Worm (Caenorhabditis elegans) whole organism, midembryonic: ENCODE measurements around the gene nlp-55.

Experiments used
- T22C8.4 ChIP-seq: fragments of 200-800 bp; sonication (Bioruptor generic); IDR thresholded peaks from 2 replicates; pipeline ENCODE4 v1.3.6; 2022; ENCODE audit warnings: missing genetic modification characterization, missing compliant biosample characterization
- cog-1 ChIP-seq: sonication (generic microtip); optimal IDR thresholded peaks from 2 replicates; lab custom pipeline; 2016; ENCODE audit warnings: missing genetic modification characterization, missing compliant biosample characterization
- flt-1 ChIP-seq: fragments of 200-800 bp; sonication (Bioruptor generic); IDR thresholded peaks from 2 replicates; pipeline ENCODE4 v1.3.6; 2022; ENCODE audit warnings: missing genetic modification characterization, missing compliant biosample characterization
- med-1 ChIP-seq: sonication (generic microtip); optimal IDR thresholded peaks from 2 replicates; lab custom pipeline; 2017; ENCODE audit warnings: missing genetic modification characterization, mild to moderate bottlenecking, missing compliant biosample characterization, antibody characterized with exemption, missing genetic modification reagents; ENCODE audit not compliant: insufficient read depth
- tab-1 ChIP-seq: fragments of 200-800 bp; sonication (Bioruptor generic); IDR thresholded peaks from 2 replicates; pipeline ENCODE4 v1.3.6; 2022; ENCODE audit warnings: missing genetic modification characterization, missing compliant biosample characterization
- ztf-23 ChIP-seq: fragments of 200-800 bp; sonication (Bioruptor generic); IDR thresholded peaks from 2 replicates; pipeline ENCODE4 v1.3.6; 2022; ENCODE audit warnings: missing genetic modification reagents, missing genetic modification characterization, missing compliant biosample characterization

DNA sequence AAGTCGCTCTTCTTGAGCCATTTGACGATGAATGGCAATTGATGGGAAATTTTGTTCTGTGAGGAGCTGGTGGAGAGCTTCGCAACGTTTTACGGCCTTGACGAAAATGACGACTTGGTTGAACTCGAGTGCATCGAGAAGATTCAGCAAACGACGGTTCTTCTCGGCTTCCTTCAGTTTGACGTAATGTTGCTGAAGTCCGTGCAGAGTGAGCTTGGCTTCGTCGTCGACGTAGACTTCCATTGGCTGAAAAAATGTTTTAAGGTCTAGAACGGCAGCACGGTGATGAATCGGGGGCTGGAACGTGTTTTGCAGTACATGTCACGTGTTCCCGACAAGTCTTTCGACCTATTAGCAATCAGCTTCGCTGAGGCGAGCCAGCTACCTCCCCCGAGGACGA is 32.3 kb upstream of the nlp-55 start:
- TF ChIP-seq med-1 (GFP tag; lab: Kevin White, UChicago) (no peak), cog-1 (no peak), T22C8.4 (GFP tag; lab: Robert Waterston, UW) (no peak), tab-1 (no peak), flt-1 (GFP tag; lab: Robert Waterston, UW) (no peak), ztf-23 (GFP tag; lab: Robert Waterston, UW) (no peak)
